Fruit fly (Drosophila melanogaster) whole organism, embryonic: Measurements from ENCODE around the gene Eip63F-1.
A peak's percentile ranks its signal among the peaks of the same experiment; 100 is the strongest.

ENCODE experiments used
- Bdp1 ChIP-seq: fragments of 200-800 bp; sonication (Bioruptor generic); optimal IDR thresholded peaks from 3 replicates; lab custom pipeline; 2016; ENCODE audit warnings: missing biosample characterization, missing genetic modification characterization
- Blimp-1 ChIP-seq: fragments of 200-800 bp; sonication (Bioruptor generic); optimal IDR thresholded peaks from 3 replicates; lab custom pipeline; 2018; ENCODE audit warnings: missing biosample characterization, missing genetic modification characterization, mild to moderate bottlenecking, moderate library complexity, missing genetic modification reagents
- CG10209 ChIP-seq: fragments of 200-800 bp; sonication (Bioruptor generic); optimal IDR thresholded peaks from 3 replicates; lab custom pipeline; 2017; ENCODE audit warnings: missing biosample characterization, mild to moderate bottlenecking, missing genetic modification characterization, missing genetic modification reagents
- CG11398 ChIP-seq: fragments of 200-800 bp; sonication (Bioruptor generic); optimal IDR thresholded peaks from 2 replicates; lab custom pipeline; 2016; ENCODE audit warnings: missing biosample characterization, missing genetic modification characterization
- CG12744 ChIP-seq: fragments of 200-800 bp; sonication (Bioruptor generic); optimal IDR thresholded peaks from 2 replicates; lab custom pipeline; 2016; ENCODE audit warnings: missing biosample characterization, missing genetic modification characterization
- CG13424 ChIP-seq: fragments of 200-800 bp; sonication (Bioruptor generic); optimal IDR thresholded peaks from 2 replicates; lab custom pipeline; 2019; ENCODE audit warnings: missing biosample characterization, mild to moderate bottlenecking, missing genetic modification characterization, moderate library complexity
- CG14441 ChIP-seq: fragments of 200-800 bp; sonication (Bioruptor generic); IDR thresholded peaks from 2 replicates; pipeline ENCODE4 v1.3.6; 2022; ENCODE audit warnings: missing biosample characterization, missing genetic modification characterization
- CG14667 ChIP-seq: fragments of 200-800 bp; sonication (Bioruptor generic); IDR thresholded peaks from 2 replicates; pipeline ENCODE4 v1.3.6; 2022; ENCODE audit warnings: missing biosample characterization, missing genetic modification characterization
- CG14965 ChIP-seq: fragments of 200-800 bp; sonication (Bioruptor generic); optimal IDR thresholded peaks from 2 replicates; lab custom pipeline; 2016; ENCODE audit warnings: missing biosample characterization, missing genetic modification characterization, borderline replicate concordance
- CG15514 ChIP-seq: fragments of 200-800 bp; sonication (Bioruptor generic); optimal IDR thresholded peaks from 3 replicates; lab custom pipeline; 2017; ENCODE audit warnings: missing biosample characterization, missing genetic modification characterization, mild to moderate bottlenecking, moderate library complexity, missing genetic modification reagents
- CG16779 ChIP-seq: fragments of 200-800 bp; sonication (Bioruptor generic); IDR thresholded peaks from 2 replicates; pipeline ENCODE4 v1.3.6; 2022; ENCODE audit warnings: missing biosample characterization, missing genetic modification characterization
- CG18011 ChIP-seq: fragments of 200-800 bp; sonication (Bioruptor generic); optimal IDR thresholded peaks from 2 replicates; lab custom pipeline; 2017; ENCODE audit warnings: missing biosample characterization, missing genetic modification characterization, mild to moderate bottlenecking, moderate library complexity, missing genotype
- CG2712 ChIP-seq: fragments of 200-800 bp; optimal IDR thresholded peaks from 3 replicates; lab custom pipeline; 2019; ENCODE audit warnings: missing biosample characterization, mild to moderate bottlenecking, missing genetic modification characterization, moderate library complexity
- CG31441 ChIP-seq: fragments of 200-800 bp; sonication (Bioruptor generic); IDR thresholded peaks from 2 replicates; pipeline ENCODE4 v1.3.6; 2022; ENCODE audit warnings: missing biosample characterization, missing genetic modification characterization
- CG3281 ChIP-seq: fragments of 200-800 bp; sonication (Bioruptor generic); optimal IDR thresholded peaks from 3 replicates; lab custom pipeline; 2017; ENCODE audit warnings: missing biosample characterization, mild to moderate bottlenecking, missing genetic modification characterization
- CG3407 ChIP-seq: fragments of 200-800 bp; sonication (Bioruptor generic); optimal IDR thresholded peaks from 2 replicates; lab custom pipeline; 2018; ENCODE audit warnings: missing biosample characterization, mild to moderate bottlenecking, missing genetic modification characterization
- CG6791 ChIP-seq: fragments of 200-800 bp; sonication (Bioruptor generic); IDR thresholded peaks from 3 replicates; pipeline ENCODE4 v1.3.6; 2022; ENCODE audit warnings: missing biosample characterization, missing genetic modification characterization; ENCODE audit not compliant: partially characterized antibody
- CG6813 ChIP-seq: fragments of 200-800 bp; sonication (Bioruptor generic); optimal IDR thresholded peaks from 2 replicates; lab custom pipeline; 2017; ENCODE audit warnings: missing biosample characterization, missing genetic modification characterization, mild to moderate bottlenecking, moderate library complexity, missing genetic modification reagents
- CG7987 ChIP-seq: fragments of 200-800 bp; sonication (Bioruptor generic); optimal IDR thresholded peaks from 2 replicates; lab custom pipeline; 2018; ENCODE audit warnings: missing biosample characterization, mild to moderate bottlenecking, missing genetic modification characterization, moderate library complexity
- CG8290 ChIP-seq, 3 experiments: fragments of 200-800 bp; sonication (Bioruptor generic); optimal IDR thresholded peaks; 2 replicates each; lab custom pipeline; 2016 to 2019; ENCODE audit warnings: missing biosample characterization in 3 of 3, missing genetic modification characterization in 3 of 3, mild to moderate bottlenecking in 2 of 3, moderate library complexity in 1 of 3
- CG9817 ChIP-seq: fragments of 200-800 bp; sonication (Bioruptor generic); optimal IDR thresholded peaks from 2 replicates; lab custom pipeline; 2018; ENCODE audit warnings: missing biosample characterization, mild to moderate bottlenecking, missing genetic modification characterization, moderate library complexity
- Dbx ChIP-seq: fragments of 200-800 bp; sonication (Bioruptor generic); IDR thresholded peaks from 3 replicates; pipeline ENCODE4 v1.3.6; 2022; ENCODE audit warnings: missing biosample characterization, missing genetic modification characterization
- Deaf1 ChIP-seq: fragments of 200-800 bp; optimal IDR thresholded peaks from 3 replicates; lab custom pipeline; 2019; ENCODE audit warnings: missing biosample characterization, mild to moderate bottlenecking, missing genetic modification characterization, moderate library complexity
- E2f2 ChIP-seq: fragments of 200-800 bp; sonication (Bioruptor generic); IDR thresholded peaks from 2 replicates; pipeline ENCODE4 v1.3.6; 2022; ENCODE audit warnings: missing biosample characterization, missing genetic modification characterization
- ERR ChIP-seq: fragments of 200-800 bp; sonication (Bioruptor generic); optimal IDR thresholded peaks from 2 replicates; lab custom pipeline; 2016; ENCODE audit warnings: missing biosample characterization, missing genetic modification characterization
- HLH4C ChIP-seq: fragments of 200-800 bp; sonication (Bioruptor generic); IDR thresholded peaks from 3 replicates; pipeline ENCODE4 v1.3.6; 2022; ENCODE audit warnings: missing biosample characterization, missing genetic modification characterization; ENCODE audit not compliant: partially characterized antibody
- Hr39 ChIP-seq: fragments of >200 bp; optimal IDR thresholded peaks from 2 replicates; lab custom pipeline; 2017
- Nf-YC ChIP-seq: fragments of 200-800 bp; optimal IDR thresholded peaks from 3 replicates; lab custom pipeline; 2019; ENCODE audit warnings: missing biosample characterization, mild to moderate bottlenecking, missing genetic modification characterization, moderate library complexity
- Ravus ChIP-seq: fragments of 200-800 bp; sonication (Bioruptor generic); IDR thresholded peaks from 2 replicates; pipeline ENCODE4 v1.3.6; 2022; ENCODE audit warnings: missing biosample characterization, missing genetic modification characterization
- Scr ChIP-seq: fragments of 200-800 bp; sonication (Bioruptor generic); IDR thresholded peaks from 2 replicates; pipeline ENCODE4 v1.3.6; 2022; ENCODE audit warnings: missing biosample characterization, missing genetic modification characterization; ENCODE audit not compliant: partially characterized antibody
- Spps ChIP-seq: fragments of 200-800 bp; sonication (Bioruptor generic); optimal IDR thresholded peaks from 2 replicates; lab custom pipeline; 2018; ENCODE audit warnings: missing biosample characterization, mild to moderate bottlenecking, missing genetic modification characterization
- abd-A ChIP-seq: fragments of 200-800 bp; sonication (Bioruptor generic); optimal IDR thresholded peaks from 3 replicates; lab custom pipeline; 2019; ENCODE audit warnings: missing biosample characterization, mild to moderate bottlenecking, missing genetic modification characterization, moderate library complexity
- btn ChIP-seq: fragments of 200-800 bp; sonication (Bioruptor generic); optimal IDR thresholded peaks from 2 replicates; lab custom pipeline; 2016; ENCODE audit warnings: missing biosample characterization, missing genetic modification characterization
- cwo ChIP-seq: fragments of 200-800 bp; sonication (Bioruptor generic); optimal IDR thresholded peaks from 3 replicates; lab custom pipeline; 2017; ENCODE audit warnings: missing biosample characterization, missing genetic modification characterization, mild to moderate bottlenecking, moderate library complexity, missing genetic modification reagents
- dan ChIP-seq: fragments of 200-800 bp; sonication (Bioruptor generic); IDR thresholded peaks from 2 replicates; pipeline ENCODE4 v1.3.6; 2022; ENCODE audit warnings: missing biosample characterization, missing genetic modification characterization
- dysf ChIP-seq: fragments of 200-800 bp; sonication (Bioruptor generic); IDR thresholded peaks from 3 replicates; pipeline ENCODE4 v1.3.6; 2022; ENCODE audit warnings: missing biosample characterization, missing genetic modification characterization
- eve ChIP-seq, 2 experiments: fragments of >200 bp; optimal IDR thresholded peaks; 2 replicates each; lab custom pipeline; 2017; ENCODE audit warnings: missing biosample characterization in 2 of 2, missing genetic modification characterization in 2 of 2
- gsb-n ChIP-seq: fragments of 200-800 bp; sonication (Bioruptor generic); optimal IDR thresholded peaks from 3 replicates; lab custom pipeline; 2018; ENCODE audit warnings: missing biosample characterization, mild to moderate bottlenecking, missing genetic modification characterization
- her ChIP-seq: fragments of 200-800 bp; sonication (Bioruptor generic); optimal IDR thresholded peaks from 2 replicates; lab custom pipeline; 2016; ENCODE audit warnings: missing biosample characterization, missing genetic modification characterization
- klu ChIP-seq: fragments of 200-800 bp; sonication (Bioruptor generic); IDR thresholded peaks from 2 replicates; pipeline ENCODE4 v1.3.6; 2022; ENCODE audit warnings: missing biosample characterization, missing genetic modification characterization
- nerfin-1 ChIP-seq: fragments of 200-800 bp; sonication (Bioruptor generic); optimal IDR thresholded peaks from 3 replicates; lab custom pipeline; 2019; ENCODE audit warnings: missing biosample characterization, mild to moderate bottlenecking, missing genetic modification characterization, moderate library complexity
- pum ChIP-seq: fragments of 200-800 bp; sonication (Bioruptor generic); optimal IDR thresholded peaks from 2 replicates; lab custom pipeline; 2016; ENCODE audit warnings: missing biosample characterization, missing genetic modification characterization
- row ChIP-seq: fragments of 200-800 bp; sonication (Bioruptor generic); IDR thresholded peaks from 3 replicates; pipeline ENCODE4 v1.3.6; 2022; ENCODE audit warnings: missing biosample characterization, missing genetic modification characterization
- sens ChIP-seq: fragments of 200-800 bp; sonication (Bioruptor generic); peaks from one replicate; lab custom pipeline; 2016; ENCODE audit warnings: missing biosample characterization, missing genetic modification characterization
- sima ChIP-seq: fragments of 200-800 bp; sonication (Bioruptor generic); optimal IDR thresholded peaks from 2 replicates; lab custom pipeline; 2016; ENCODE audit warnings: missing biosample characterization, missing genetic modification characterization
- sisA ChIP-seq: fragments of 200-800 bp; sonication (Bioruptor generic); IDR thresholded peaks from 2 replicates; pipeline ENCODE4 v1.3.6; 2022; ENCODE audit warnings: missing biosample characterization, missing genetic modification characterization
- slbo ChIP-seq: fragments of 200-800 bp; sonication (Bioruptor generic); IDR thresholded peaks from 2 replicates; pipeline ENCODE4 v1.3.6; 2022; ENCODE audit warnings: missing biosample characterization, missing genetic modification characterization
- so ChIP-seq: fragments of 200-800 bp; sonication (Bioruptor generic); IDR thresholded peaks from 3 replicates; pipeline ENCODE4 v1.3.6; 2022; ENCODE audit warnings: missing biosample characterization, missing genetic modification characterization
- ttk ChIP-seq: fragments of 200-800 bp; sonication (Bioruptor generic); IDR thresholded peaks from 2 replicates; pipeline ENCODE4 v2.1.2; 2022; ENCODE audit warnings: missing biosample characterization, missing genetic modification characterization

Eip63F-1 gene

DNA sequence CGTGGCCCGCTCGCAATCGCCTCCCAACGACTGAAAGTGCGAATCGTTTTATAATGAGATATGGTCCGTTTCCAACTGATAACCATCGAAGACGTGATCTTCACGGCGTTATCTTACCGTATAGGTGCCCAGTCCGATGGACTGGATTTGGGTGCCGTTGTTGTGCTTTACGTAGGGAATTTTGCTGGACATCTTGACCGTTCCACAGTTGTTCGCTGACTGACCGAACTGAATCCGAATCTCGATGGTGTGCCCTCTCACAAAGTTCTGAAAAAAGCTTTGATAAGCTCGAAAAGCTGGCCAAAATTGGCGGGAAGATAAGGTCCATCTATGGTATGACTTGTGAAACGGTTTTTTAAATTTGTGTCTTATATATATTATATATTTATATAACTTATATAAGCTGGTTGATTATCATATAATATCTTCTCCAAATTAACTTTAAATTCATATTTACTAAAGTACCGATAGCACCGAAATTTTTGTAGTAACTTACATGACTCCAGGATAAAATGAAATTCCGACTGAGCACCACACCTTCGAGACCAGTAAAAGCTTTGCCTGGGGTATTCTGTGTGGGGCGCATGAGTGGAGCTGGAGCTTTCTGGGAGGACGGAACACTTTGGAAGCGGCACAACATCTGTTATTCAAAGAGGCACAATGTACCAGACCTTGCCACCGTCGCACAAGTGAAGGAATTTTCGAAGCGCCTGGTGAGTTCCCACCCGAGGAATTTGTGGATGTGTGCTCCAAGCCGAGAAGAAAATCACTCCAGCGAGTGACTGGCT lies 7.0 kb upstream of the Eip63F-1 start, which contains the start of the genes CG10863 and CG14982 (continued):
- TF ChIP-seq sisA (GFP tag; lab: Robert Waterston, UW) = no peak
- no peak for TF ChIP-seq CG2712
- no peak for TF ChIP-seq CG9817
- TF ChIP-seq CG11398 (GFP tag; lab: Kevin White, UChicago) = no peak
- no peak for TF ChIP-seq CG6813 (GFP tag; lab: Kevin White, UChicago)
- TF ChIP-seq CG14965 (GFP tag; lab: Kevin White, UChicago) = no peak
- no peak for TF ChIP-seq CG31441 (GFP tag; lab: Robert Waterston, UW)
- TF ChIP-seq row (GFP tag; lab: Robert Waterston, UW) = no peak
- TF ChIP-seq CG15514 (GFP tag; lab: Kevin White, UChicago) = peak; percentile 60
- TF ChIP-seq Bdp1 = no peak
- TF ChIP-seq E2f2 = peak; percentile 25; the same call in 1 of the 2 replicates
- TF ChIP-seq Deaf1 (tag; lab: Kevin White, UChicago) = peak; percentile 90
- TF ChIP-seq CG12744 (GFP tag; lab: Kevin White, UChicago) = no peak
- no peak for TF ChIP-seq sens (GFP tag; lab: Kevin White, UChicago)
- TF ChIP-seq slbo (GFP tag; lab: Robert Waterston, UW) = peak; percentile 31; the same call in 1 of the 2 replicates
- no peak for TF ChIP-seq abd-A (tag; lab: Kevin White, UChicago)
- TF ChIP-seq cwo = no peak
- TF ChIP-seq Ravus = no peak
- TF ChIP-seq CG3407 = no peak
- TF ChIP-seq CG13424 (tag; lab: Kevin White, UChicago) = no peak
- peak; percentile 20 for TF ChIP-seq CG7987 (GFP tag; lab: Kevin White, UChicago)
- TF ChIP-seq CG16779 (GFP tag; lab: Robert Waterston, UW) = no peak
- no peak for TF ChIP-seq HLH4C (GFP tag; lab: Robert Waterston, UW)
- TF ChIP-seq gsb-n (tag; lab: Kevin White, UChicago) = no peak
- TF ChIP-seq klu (GFP tag; lab: Robert Waterston, UW) = no peak
- TF ChIP-seq eve (GFP tag; optimal IDR thresholded peaks at IDR 0.05; lab: Kevin White, UChicago) = no peak
- TF ChIP-seq dan (GFP tag; lab: Robert Waterston, UW) = no peak
- TF ChIP-seq Spps (tag; lab: Kevin White, UChicago) = no peak
- no peak for TF ChIP-seq so (GFP tag; lab: Robert Waterston, UW)
- peak; percentile 33 for TF ChIP-seq ERR (GFP tag; lab: Kevin White, UChicago)
- no peak for TF ChIP-seq CG8290 (GFP tag; optimal IDR thresholded peaks at IDR 0.05; lab: Kevin White, UChicago)
- TF ChIP-seq CG8290 (tag; optimal IDR thresholded peaks at IDR 0.05; lab: Kevin White, UChicago) = peak in 1 of 2 experiments; percentile 66
- peak; percentile 54; the same call in 1 of the 3 replicates for TF ChIP-seq Dbx (GFP tag; lab: Robert Waterston, UW)
- no peak for TF ChIP-seq ttk
- TF ChIP-seq CG14441 (GFP tag; lab: Robert Waterston, UW) = no peak
- TF ChIP-seq Hr39 = no peak
- TF ChIP-seq CG6791 (GFP tag; lab: Robert Waterston, UW) = no peak
- no peak for TF ChIP-seq btn (GFP tag; lab: Kevin White, UChicago)
- peak; percentile 62 for TF ChIP-seq nerfin-1
- peak; percentile 1 for TF ChIP-seq CG3281 (GFP tag; lab: Kevin White, UChicago)
- TF ChIP-seq her = no peak
- TF ChIP-seq CG18011 (GFP tag; lab: Kevin White, UChicago) = no peak
- TF ChIP-seq Scr (GFP tag; lab: Robert Waterston, UW) = 0 out of 2 replicates have a peak, but pooled peaks have one; percentile 18
- TF ChIP-seq dysf (GFP tag; lab: Robert Waterston, UW) = no peak
- no peak for TF ChIP-seq Blimp-1 (GFP tag; lab: Kevin White, UChicago)
- no peak for TF ChIP-seq CG10209 (GFP tag; lab: Kevin White, UChicago)
- no peak for TF ChIP-seq CG14667 (GFP tag; lab: Robert Waterston, UW)
- no peak for TF ChIP-seq pum (GFP tag; lab: Kevin White, UChicago)
- no peak for TF ChIP-seq sima (GFP tag; lab: Kevin White, UChicago)
- peak; percentile 4 for TF ChIP-seq Nf-YC (tag; lab: Kevin White, UChicago)
